Worm (Caenorhabditis elegans) whole organism, late embryonic: ENCODE results near the gene lin-40.
A peak's percentile ranks its signal among the peaks of the same experiment; 100 is the strongest.

Source experiments
- K09A11.1 ChIP-seq: sonication (generic microtip); optimal IDR thresholded peaks from 2 replicates; lab custom pipeline; 2017; ENCODE audit warnings: antibody characterized with exemption, mild to moderate bottlenecking, missing genetic modification characterization, missing compliant biosample characterization; ENCODE audit not compliant: insufficient read depth
- T23F11.4 ChIP-seq: fragments of 200-800 bp; sonication (Bioruptor generic); optimal IDR thresholded peaks from 2 replicates; lab custom pipeline; 2018; ENCODE audit warnings: mild to moderate bottlenecking, missing genetic modification characterization, missing compliant biosample characterization
- Y22D7AL.16 ChIP-seq: sonication (generic microtip); optimal IDR thresholded peaks from 2 replicates; lab custom pipeline; 2016; ENCODE audit warnings: missing genetic modification characterization, missing compliant biosample characterization
- ahr-1 ChIP-seq: sonication (generic microtip); optimal IDR thresholded peaks from 2 replicates; lab custom pipeline; 2016; ENCODE audit warnings: missing genetic modification characterization, missing compliant biosample characterization
- ama-1 ChIP-seq: fragments of 150-350 bp; optimal IDR thresholded peaks from 2 replicates; lab custom pipeline; 2014
- ceh-18 ChIP-seq: sonication (generic microtip); optimal IDR thresholded peaks from 2 replicates; lab custom pipeline; 2016; ENCODE audit warnings: missing genetic modification characterization, missing compliant biosample characterization
- ceh-19 ChIP-seq: fragments of 200-800 bp; sonication (Bioruptor generic); optimal IDR thresholded peaks from 2 replicates; lab custom pipeline; 2018; ENCODE audit warnings: mild to moderate bottlenecking, missing genetic modification characterization, missing compliant biosample characterization
- ceh-22 ChIP-seq: sonication (generic microtip); optimal IDR thresholded peaks from 2 replicates; lab custom pipeline; 2017; ENCODE audit warnings: missing biosample characterization, missing genetic modification characterization
- ceh-24 ChIP-seq: sonication (generic microtip); optimal IDR thresholded peaks from 2 replicates; lab custom pipeline; 2016; ENCODE audit warnings: mild to moderate bottlenecking, missing genetic modification characterization, missing compliant biosample characterization
- ceh-30 ChIP-seq: fragments of 150-350 bp; optimal IDR thresholded peaks from 2 replicates; lab custom pipeline; 2014; ENCODE audit warnings: missing biosample characterization, missing genetic modification characterization
- ceh-31 ChIP-seq: sonication (generic microtip); optimal IDR thresholded peaks from 2 replicates; lab custom pipeline; 2016; ENCODE audit warnings: missing genetic modification characterization, missing compliant biosample characterization
- che-1 ChIP-seq: sonication (generic microtip); optimal IDR thresholded peaks from 2 replicates; lab custom pipeline; 2016; ENCODE audit warnings: mild to moderate bottlenecking, missing genetic modification characterization, missing compliant biosample characterization
- elt-2 ChIP-seq: sonication (generic microtip); optimal IDR thresholded peaks from 2 replicates; lab custom pipeline; 2016; ENCODE audit warnings: missing genetic modification reagents, missing genetic modification characterization, missing compliant biosample characterization
- elt-4 ChIP-seq: sonication (generic microtip); optimal IDR thresholded peaks from 2 replicates; lab custom pipeline; 2016; ENCODE audit warnings: missing genetic modification characterization, missing compliant biosample characterization
- eyg-1 ChIP-seq: sonication (generic microtip); optimal IDR thresholded peaks from 2 replicates; lab custom pipeline; 2016; ENCODE audit warnings: missing genotype, missing genetic modification characterization, missing compliant biosample characterization
- fax-1 ChIP-seq: sonication (generic microtip); optimal IDR thresholded peaks from 2 replicates; lab custom pipeline; 2016; ENCODE audit warnings: missing genotype, missing genetic modification characterization, missing compliant biosample characterization
- fkh-10 ChIP-seq: fragments of 150-350 bp; optimal IDR thresholded peaks from 2 replicates; lab custom pipeline; 2014; ENCODE audit warnings: missing biosample characterization, missing genetic modification reagents, missing genetic modification characterization
- fkh-6 ChIP-seq: sonication (generic microtip); optimal IDR thresholded peaks from 2 replicates; lab custom pipeline; 2016; ENCODE audit warnings: missing genetic modification characterization, missing compliant biosample characterization
- gmeb-2 ChIP-seq: sonication (generic microtip); optimal IDR thresholded peaks from 2 replicates; lab custom pipeline; 2016; ENCODE audit warnings: missing genetic modification characterization, inconsistent platforms, missing compliant biosample characterization
- hlh-30 ChIP-seq: sonication (generic microtip); optimal IDR thresholded peaks from 2 replicates; lab custom pipeline; 2017; ENCODE audit warnings: antibody characterized with exemption, missing genetic modification characterization, missing compliant biosample characterization; ENCODE audit not compliant: insufficient read depth
- hlh-6 ChIP-seq: sonication (generic microtip); optimal IDR thresholded peaks from 2 replicates; lab custom pipeline; 2016; ENCODE audit warnings: missing genotype, missing genetic modification characterization, missing compliant biosample characterization
- hlh-8 ChIP-seq: sonication (generic microtip); optimal IDR thresholded peaks from 2 replicates; lab custom pipeline; 2016; ENCODE audit warnings: missing genotype, missing genetic modification characterization, missing compliant biosample characterization
- lim-6 ChIP-seq: sonication (generic microtip); optimal IDR thresholded peaks from 2 replicates; lab custom pipeline; 2016; ENCODE audit warnings: missing genetic modification characterization, missing compliant biosample characterization
- lin-11 ChIP-seq: fragments of 200-800 bp; sonication (Bioruptor generic); optimal IDR thresholded peaks from 2 replicates; lab custom pipeline; 2018; ENCODE audit warnings: mild to moderate bottlenecking, missing genetic modification characterization, missing compliant biosample characterization
- mec-3 ChIP-seq: sonication (generic microtip); optimal IDR thresholded peaks from 2 replicates; lab custom pipeline; 2016; ENCODE audit warnings: borderline replicate concordance, missing genetic modification characterization, missing compliant biosample characterization
- nfya-1 ChIP-seq: sonication (generic microtip); optimal IDR thresholded peaks from 2 replicates; lab custom pipeline; 2017; ENCODE audit warnings: missing genetic modification characterization, mild to moderate bottlenecking, missing compliant biosample characterization, antibody characterized with exemption, moderate library complexity
- nhr-11 ChIP-seq: fragments of 150-350 bp; optimal IDR thresholded peaks from 2 replicates; lab custom pipeline; 2014; ENCODE audit warnings: missing biosample characterization, missing genetic modification characterization
- nhr-232 ChIP-seq: sonication (generic microtip); optimal IDR thresholded peaks from 2 replicates; lab custom pipeline; 2016; ENCODE audit warnings: missing genetic modification characterization, missing compliant biosample characterization
- pax-1 ChIP-seq: fragments of 150-350 bp; optimal IDR thresholded peaks from 2 replicates; lab custom pipeline; 2014; ENCODE audit warnings: missing biosample characterization, missing genetic modification characterization
- ref-2 ChIP-seq: sonication (generic microtip); optimal IDR thresholded peaks from 2 replicates; lab custom pipeline; 2016; ENCODE audit warnings: missing genetic modification characterization, missing compliant biosample characterization
- rnt-1 ChIP-seq: sonication (generic microtip); optimal IDR thresholded peaks from 2 replicates; lab custom pipeline; 2016; ENCODE audit warnings: missing genetic modification characterization, missing compliant biosample characterization
- sox-4 ChIP-seq: sonication (generic microtip); optimal IDR thresholded peaks from 2 replicates; lab custom pipeline; 2017; ENCODE audit warnings: mild to moderate bottlenecking, missing genetic modification characterization, inconsistent platforms, missing compliant biosample characterization
- unc-3 ChIP-seq, 2 experiments: fragments of 200-800 bp in 1 of 2; sonication (Bioruptor generic) in 1 of 2; sonication (generic microtip) in 1 of 2; conservative IDR thresholded peaks in 1 of 2; optimal IDR thresholded peaks in 1 of 2; 2 replicates each; pipeline versions ENCODE4 v1.3.6 to Lab custom; 2016 to 2022; ENCODE audit warnings: missing compliant biosample characterization in 2 of 2, missing genetic modification characterization in 2 of 2, missing genetic modification reagents in 1 of 2
- unc-42 ChIP-seq: sonication (generic microtip); optimal IDR thresholded peaks from 2 replicates; lab custom pipeline; 2016; ENCODE audit warnings: missing genotype, missing genetic modification characterization, missing compliant biosample characterization
- unc-55 ChIP-seq: sonication (generic microtip); optimal IDR thresholded peaks from 2 replicates; lab custom pipeline; 2017; ENCODE audit warnings: missing biosample characterization, missing genetic modification reagents, missing genetic modification characterization
- unc-86 ChIP-seq: sonication (generic microtip); optimal IDR thresholded peaks from 2 replicates; lab custom pipeline; 2016; ENCODE audit warnings: missing genetic modification characterization, missing compliant biosample characterization
- ztf-16 ChIP-seq: sonication (generic microtip); optimal IDR thresholded peaks from 2 replicates; lab custom pipeline; 2017; ENCODE audit warnings: missing genetic modification characterization, missing compliant biosample characterization

The lin-40 gene

DNA sequence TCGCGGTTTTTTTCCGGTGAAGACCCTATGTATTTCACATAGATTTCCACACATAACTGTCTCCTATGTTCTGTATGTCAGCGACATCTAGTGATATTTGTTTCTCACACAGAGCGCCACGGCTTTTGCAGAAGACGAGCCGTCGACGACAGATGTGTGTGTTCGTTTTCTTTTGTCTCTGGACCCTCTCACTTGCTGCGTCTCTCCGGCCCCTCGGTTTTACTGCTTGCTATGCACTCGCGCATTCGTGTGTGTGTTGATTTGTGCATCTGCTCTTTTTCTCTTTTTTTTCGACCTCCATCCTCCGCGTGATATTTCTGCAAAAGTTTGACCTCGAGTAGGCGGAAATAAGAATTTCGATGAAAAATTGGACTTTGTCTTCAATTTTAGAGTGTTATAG is 16.1 kb upstream of the lin-40 start (continued):
- TF ChIP-seq K09A11.1 (tag; lab: Kevin White, UChicago) (no peak), lin-11 (tag; lab: Kevin White, UChicago) (no peak), elt-2 (no peak), fkh-10 (GFP tag; lab: Kevin White, UChicago) (no peak), lim-6 (tag; lab: Kevin White, UChicago) (no peak), ref-2 (no peak), unc-55 (peak; percentile 5), ama-1 (no peak), ceh-30 (tag; lab: Kevin White, UChicago) (no peak), rnt-1 (tag; lab: Kevin White, UChicago) (no peak), unc-86 (tag; lab: Kevin White, UChicago) (no peak), fax-1 (tag; lab: Kevin White, UChicago) (no peak), nfya-1 (tag; lab: Kevin White, UChicago) (peak; percentile 45), hlh-30 (peak; percentile 23)

DNA sequence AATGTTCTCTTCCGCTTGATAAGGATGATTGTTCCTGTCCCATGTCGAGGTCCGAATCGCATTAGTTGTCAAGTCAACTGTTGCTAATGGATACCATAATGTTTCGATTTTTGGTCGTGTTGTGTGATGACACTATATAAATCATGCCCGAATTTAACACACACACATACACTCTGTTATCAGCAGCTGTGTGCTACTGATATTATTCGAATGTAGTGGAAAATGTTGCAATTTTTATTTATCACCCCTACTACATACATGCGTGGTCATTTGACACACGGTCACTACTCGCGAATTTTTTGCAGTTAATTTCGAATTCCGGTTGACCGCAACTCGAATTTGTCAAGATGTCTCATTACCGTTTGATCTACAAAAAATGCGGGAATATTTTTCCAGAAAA is 12.2 kb upstream of the lin-40 start:
- peak; percentile 20 for TF ChIP-seq elt-2
- TF ChIP-seq eyg-1 (tag; lab: Kevin White, UChicago) = no peak
- TF ChIP-seq, all 69 proteins: peak for 1

DNA sequence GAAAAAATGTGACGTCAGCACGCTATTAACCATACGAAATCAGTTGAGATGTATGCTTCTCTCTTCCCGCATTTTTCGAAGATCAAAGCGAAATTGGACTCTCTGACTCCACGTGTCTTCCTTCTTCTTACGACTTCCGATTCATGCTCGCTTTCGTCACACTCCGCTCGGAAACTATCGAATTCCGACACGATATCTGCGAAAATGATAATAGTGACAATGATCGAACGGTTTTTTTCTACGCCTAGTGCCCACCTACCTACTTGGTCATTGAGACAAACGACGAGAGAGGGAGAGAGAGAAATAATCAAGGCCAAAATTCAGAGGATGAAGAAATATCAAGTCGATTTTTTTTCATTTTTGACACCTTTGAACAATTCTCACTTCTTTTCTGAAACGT is 11.1 kb upstream of the lin-40 start:
- TF ChIP-seq ceh-22 (no peak), unc-42 (no peak), pax-1 (tag; lab: Kevin White, UChicago) (no peak), fkh-6 (tag; lab: Kevin White, UChicago) (no peak), ztf-16 (tag; lab: Kevin White, UChicago) (no peak), ceh-24 (no peak), ceh-31 (tag; lab: Kevin White, UChicago) (no peak), unc-3 (GFP tag; conservative IDR thresholded peaks at IDR 0.05; lab: Robert Waterston, UW) (no peak), unc-3 (tag; optimal IDR thresholded peaks at IDR 0.05; lab: Kevin White, UChicago) (no peak)
- TF ChIP-seq, all 69 proteins: peak for 0

DNA sequence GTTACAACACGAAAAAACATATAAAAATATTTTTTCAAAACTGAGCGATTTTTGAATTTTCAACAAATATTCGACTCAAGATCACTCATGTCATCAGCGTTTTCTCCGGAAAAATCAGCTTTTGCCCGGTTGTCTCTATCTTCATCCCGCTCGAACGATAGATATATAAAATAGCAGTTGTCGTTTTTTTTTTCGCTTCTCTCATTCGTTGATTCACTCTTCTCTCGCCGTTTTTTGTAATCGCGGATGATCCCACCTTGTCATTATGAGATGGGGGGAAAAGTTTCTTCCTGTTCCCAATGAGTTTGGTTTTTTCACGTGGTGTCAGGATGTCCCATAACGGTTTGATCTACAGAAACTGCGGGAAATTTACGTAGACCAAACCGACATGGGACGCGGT is 9.5 kb upstream of the lin-40 start:
- TF ChIP-seq hlh-8 (tag; lab: Kevin White, UChicago) (no peak), ceh-30 (tag; lab: Kevin White, UChicago) (no peak), nhr-232 (tag; lab: Kevin White, UChicago) (no peak), ceh-18 (tag; lab: Kevin White, UChicago) (no peak), che-1 (no peak), hlh-6 (no peak), ceh-19 (GFP tag; lab: Kevin White, UChicago) (no peak), ceh-24 (no peak), fkh-6 (tag; lab: Kevin White, UChicago) (no peak), nhr-11 (tag; lab: Kevin White, UChicago) (no peak), rnt-1 (tag; lab: Kevin White, UChicago) (no peak), unc-3 (GFP tag; conservative IDR thresholded peaks at IDR 0.05; lab: Robert Waterston, UW) (no peak), unc-3 (tag; optimal IDR thresholded peaks at IDR 0.05; lab: Kevin White, UChicago) (no peak), ahr-1 (no peak), T23F11.4 (GFP tag; lab: Kevin White, UChicago) (no peak), elt-4 (tag; lab: Kevin White, UChicago) (no peak), hlh-30 (no peak), gmeb-2 (tag; lab: Kevin White, UChicago) (no peak), mec-3 (tag; lab: Kevin White, UChicago) (no peak), sox-4 (tag; lab: Kevin White, UChicago) (no peak), Y22D7AL.16 (tag; lab: Kevin White, UChicago) (no peak)
